Fruit fly (Drosophila melanogaster) whole organism, embryonic: ENCODE results near the gene CG10602.

ENCODE experiments used
- ATbp ChIP-seq: fragments of 200-800 bp; sonication (Bioruptor generic); optimal IDR thresholded peaks from 2 replicates; lab custom pipeline; 2017; ENCODE audit warnings: missing biosample characterization, mild to moderate bottlenecking, missing genetic modification characterization, missing genetic modification reagents
- Adf1 ChIP-seq: fragments of 200-800 bp; sonication (Bioruptor generic); IDR thresholded peaks from 2 replicates; pipeline ENCODE4 v1.3.6; 2022; ENCODE audit warnings: missing biosample characterization, missing genetic modification characterization
- Antp ChIP-seq: fragments of 200-800 bp; sonication (Bioruptor generic); optimal IDR thresholded peaks from 3 replicates; lab custom pipeline; 2016; ENCODE audit warnings: missing biosample characterization, missing genetic modification characterization
- Asciz ChIP-seq: fragments of 200-800 bp; sonication (Bioruptor generic); optimal IDR thresholded peaks from 2 replicates; lab custom pipeline; 2017; ENCODE audit warnings: missing biosample characterization, mild to moderate bottlenecking, missing genetic modification characterization, missing genetic modification reagents
- CG10321 ChIP-seq: fragments of 200-800 bp; sonication (Bioruptor generic); IDR thresholded peaks from 2 replicates; pipeline ENCODE4 v1.3.6; 2022; ENCODE audit warnings: missing biosample characterization, missing genetic modification characterization
- CG10366 ChIP-seq: fragments of 200-800 bp; sonication (Bioruptor generic); IDR thresholded peaks from 2 replicates; pipeline ENCODE4 v1.3.6; 2022; ENCODE audit warnings: missing biosample characterization, missing genetic modification characterization
- CG10462 ChIP-seq: fragments of 200-800 bp; sonication (Bioruptor generic); optimal IDR thresholded peaks from 2 replicates; lab custom pipeline; 2016; ENCODE audit warnings: missing biosample characterization, missing genetic modification characterization
- CG10654 ChIP-seq: fragments of 200-800 bp; sonication (Bioruptor generic); optimal IDR thresholded peaks from 2 replicates; lab custom pipeline; 2016; ENCODE audit warnings: missing biosample characterization, missing genetic modification characterization
- CG12104 ChIP-seq: fragments of 200-800 bp; sonication (Bioruptor generic); optimal IDR thresholded peaks from 3 replicates; lab custom pipeline; 2016; ENCODE audit warnings: missing biosample characterization, missing genetic modification characterization
- CG13775 ChIP-seq: fragments of 200-800 bp; sonication (Bioruptor generic); optimal IDR thresholded peaks from 3 replicates; lab custom pipeline; 2017; ENCODE audit warnings: missing biosample characterization, mild to moderate bottlenecking, missing genetic modification characterization
- CG13894 ChIP-seq: fragments of 200-800 bp; sonication (Bioruptor generic); optimal IDR thresholded peaks from 3 replicates; lab custom pipeline; 2018; ENCODE audit warnings: missing biosample characterization, mild to moderate bottlenecking, missing genetic modification characterization, moderate library complexity
- CG14050 ChIP-seq: fragments of 200-800 bp; sonication (Bioruptor generic); IDR thresholded peaks from 3 replicates; pipeline ENCODE4 v1.3.6; 2022; ENCODE audit warnings: missing biosample characterization, missing genetic modification characterization
- CG14710 ChIP-seq: fragments of 200-800 bp; sonication (Bioruptor generic); optimal IDR thresholded peaks from 3 replicates; lab custom pipeline; 2019; ENCODE audit warnings: missing biosample characterization, mild to moderate bottlenecking, missing genetic modification characterization, moderate library complexity
- CG15696 ChIP-seq: fragments of 200-800 bp; sonication (Bioruptor generic); optimal IDR thresholded peaks from 2 replicates; lab custom pipeline; 2019; ENCODE audit warnings: missing biosample characterization, mild to moderate bottlenecking, missing genetic modification characterization, moderate library complexity
- CG17361 ChIP-seq: fragments of 200-800 bp; sonication (Bioruptor generic); IDR thresholded peaks from 3 replicates; pipeline ENCODE4 v1.3.6; 2022; ENCODE audit warnings: missing biosample characterization, missing genetic modification characterization
- CG1832 ChIP-seq: fragments of 200-800 bp; sonication (Bioruptor generic); optimal IDR thresholded peaks from 2 replicates; lab custom pipeline; 2017; ENCODE audit warnings: missing biosample characterization, mild to moderate bottlenecking, missing genetic modification characterization, inconsistent platforms
- CG2678 ChIP-seq: fragments of 200-800 bp; sonication (Bioruptor generic); optimal IDR thresholded peaks from 3 replicates; lab custom pipeline; 2019; ENCODE audit warnings: missing biosample characterization, mild to moderate bottlenecking, missing genetic modification characterization, moderate library complexity
- CG30403 ChIP-seq: fragments of 200-800 bp; sonication (Bioruptor generic); optimal IDR thresholded peaks from 3 replicates; lab custom pipeline; 2016; ENCODE audit warnings: missing biosample characterization, missing genetic modification characterization
- CG3407 ChIP-seq: fragments of 200-800 bp; sonication (Bioruptor generic); optimal IDR thresholded peaks from 2 replicates; lab custom pipeline; 2018; ENCODE audit warnings: missing biosample characterization, mild to moderate bottlenecking, missing genetic modification characterization
- CG4282 ChIP-seq: fragments of 200-800 bp; sonication (Bioruptor generic); optimal IDR thresholded peaks from 2 replicates; lab custom pipeline; 2016; ENCODE audit warnings: missing biosample characterization, missing genetic modification characterization
- CG4404 ChIP-seq: fragments of 200-800 bp; sonication (Bioruptor generic); IDR thresholded peaks from 2 replicates; pipeline ENCODE4 v1.3.6; 2022; ENCODE audit warnings: missing biosample characterization, missing genetic modification characterization
- CG4424 ChIP-seq: fragments of 200-800 bp; sonication (Bioruptor generic); optimal IDR thresholded peaks from 3 replicates; lab custom pipeline; 2016; ENCODE audit warnings: missing biosample characterization, missing genetic modification characterization
- CG6272 ChIP-seq: fragments of 200-800 bp; sonication (Bioruptor generic); IDR thresholded peaks from 2 replicates; pipeline ENCODE4 v1.3.6; 2022; ENCODE audit warnings: missing biosample characterization, missing genetic modification characterization
- CG6654 ChIP-seq: fragments of 200-800 bp; sonication (Bioruptor generic); optimal IDR thresholded peaks from 2 replicates; lab custom pipeline; 2017; ENCODE audit warnings: missing biosample characterization, mild to moderate bottlenecking, missing genetic modification characterization
- CG6791 ChIP-seq: fragments of 200-800 bp; sonication (Bioruptor generic); IDR thresholded peaks from 3 replicates; pipeline ENCODE4 v1.3.6; 2022; ENCODE audit warnings: missing biosample characterization, missing genetic modification characterization; ENCODE audit not compliant: partially characterized antibody
- Dfd ChIP-seq, 2 experiments: fragments of >200 bp; optimal IDR thresholded peaks; 2 replicates each; lab custom pipeline; 2017; ENCODE audit warnings: missing biosample characterization in 2 of 2, missing genetic modification characterization in 2 of 2
- ERR ChIP-seq: fragments of 200-800 bp; sonication (Bioruptor generic); optimal IDR thresholded peaks from 2 replicates; lab custom pipeline; 2016; ENCODE audit warnings: missing biosample characterization, missing genetic modification characterization
- Eip74EF ChIP-seq, 2 experiments: fragments of 200-800 bp in 1 of 2; fragments of >200 bp in 1 of 2; sonication (Bioruptor generic) in 1 of 2; optimal IDR thresholded peaks; 2 replicates each; lab custom pipeline; 2017 to 2019; ENCODE audit warnings: missing biosample characterization in 2 of 2, missing genetic modification characterization in 2 of 2, mild to moderate bottlenecking in 1 of 2, moderate library complexity in 1 of 2
- Elba2 ChIP-seq: fragments of 200-800 bp; sonication (Bioruptor generic); optimal IDR thresholded peaks from 3 replicates; lab custom pipeline; 2016; ENCODE audit warnings: missing biosample characterization, missing genetic modification characterization
- H2.0 ChIP-seq: fragments of 200-800 bp; sonication (Bioruptor generic); IDR thresholded peaks from 2 replicates; pipeline ENCODE4 v1.3.6; 2022; ENCODE audit warnings: missing biosample characterization, missing genetic modification characterization
- HLH4C ChIP-seq: fragments of 200-800 bp; sonication (Bioruptor generic); IDR thresholded peaks from 3 replicates; pipeline ENCODE4 v1.3.6; 2022; ENCODE audit warnings: missing biosample characterization, missing genetic modification characterization; ENCODE audit not compliant: partially characterized antibody
- Hr39 ChIP-seq: fragments of >200 bp; optimal IDR thresholded peaks from 2 replicates; lab custom pipeline; 2017
- Hsf ChIP-seq: fragments of 200-800 bp; sonication (Bioruptor generic); optimal IDR thresholded peaks from 3 replicates; lab custom pipeline; 2016; ENCODE audit warnings: missing biosample characterization, missing genetic modification characterization
- NfI ChIP-seq: fragments of 200-800 bp; sonication (Bioruptor generic); optimal IDR thresholded peaks from 3 replicates; lab custom pipeline; 2018; ENCODE audit warnings: missing biosample characterization, mild to moderate bottlenecking, missing genetic modification characterization, moderate library complexity
- Spps ChIP-seq: fragments of 200-800 bp; sonication (Bioruptor generic); optimal IDR thresholded peaks from 2 replicates; lab custom pipeline; 2018; ENCODE audit warnings: missing biosample characterization, mild to moderate bottlenecking, missing genetic modification characterization
- TFAM ChIP-seq: fragments of 200-800 bp; sonication (Bioruptor generic); optimal IDR thresholded peaks from 2 replicates; lab custom pipeline; 2017; ENCODE audit warnings: missing biosample characterization, missing genetic modification characterization, inconsistent platforms
- ash1 ChIP-seq: fragments of 200-800 bp; sonication (Bioruptor generic); optimal IDR thresholded peaks from 2 replicates; lab custom pipeline; 2018; ENCODE audit warnings: missing biosample characterization, mild to moderate bottlenecking, missing genetic modification characterization
- fru ChIP-seq: fragments of >200 bp; optimal IDR thresholded peaks from 2 replicates; lab custom pipeline; 2017
- ftz-f1 ChIP-seq: fragments of 200-800 bp; sonication (Bioruptor generic); optimal IDR thresholded peaks from 2 replicates; lab custom pipeline; 2016; ENCODE audit warnings: missing biosample characterization, missing genetic modification characterization
- kni ChIP-seq: fragments of 200-800 bp; sonication (Bioruptor generic); optimal IDR thresholded peaks from 3 replicates; lab custom pipeline; 2017; ENCODE audit warnings: mild to moderate bottlenecking, missing biosample characterization, missing genetic modification reagents, missing genetic modification characterization
- mam ChIP-seq: fragments of 200-800 bp; sonication (Bioruptor generic); optimal IDR thresholded peaks from 3 replicates; lab custom pipeline; 2016; ENCODE audit warnings: missing biosample characterization, missing genetic modification characterization
- nerfin-2 ChIP-seq: fragments of 200-800 bp; sonication (Bioruptor generic); IDR thresholded peaks from 2 replicates; pipeline ENCODE4 v1.3.6; 2022; ENCODE audit warnings: missing biosample characterization, missing genetic modification characterization; ENCODE audit not compliant: partially characterized antibody
- org-1 ChIP-seq: fragments of 200-800 bp; sonication (Bioruptor generic); optimal IDR thresholded peaks from 2 replicates; lab custom pipeline; 2017; ENCODE audit warnings: missing biosample characterization, missing genetic modification characterization
- prd ChIP-seq, 3 experiments: fragments of >200 bp in 2 of 3; fragments of 200-800 bp in 1 of 3; sonication (Bioruptor generic) in 1 of 3; optimal IDR thresholded peaks in 2 of 3; IDR thresholded peaks in 1 of 3; 2 replicates in 2 of 3; 3 replicates in 1 of 3; pipeline versions ENCODE4 v1.3.6 to Lab custom; 2017 to 2022; ENCODE audit warnings: missing biosample characterization in 1 of 3, missing genetic modification characterization in 1 of 3
- pum ChIP-seq: fragments of 200-800 bp; sonication (Bioruptor generic); optimal IDR thresholded peaks from 2 replicates; lab custom pipeline; 2016; ENCODE audit warnings: missing biosample characterization, missing genetic modification characterization
- sens-2 ChIP-seq: fragments of 200-800 bp; sonication (Bioruptor generic); IDR thresholded peaks from 2 replicates; pipeline ENCODE4 v1.3.6; 2022; ENCODE audit warnings: missing biosample characterization, missing genetic modification characterization
- sqz ChIP-seq: fragments of 200-800 bp; sonication (Bioruptor generic); optimal IDR thresholded peaks from 3 replicates; lab custom pipeline; 2018; ENCODE audit warnings: missing biosample characterization, mild to moderate bottlenecking, missing genetic modification characterization
- unpg ChIP-seq: fragments of 200-800 bp; sonication (Bioruptor generic); optimal IDR thresholded peaks from 3 replicates; lab custom pipeline; 2018; ENCODE audit warnings: missing biosample characterization, mild to moderate bottlenecking, missing genetic modification characterization, moderate library complexity
- wdn ChIP-seq: fragments of 200-800 bp; sonication (Bioruptor generic); IDR thresholded peaks from 2 replicates; pipeline ENCODE4 v1.3.6; 2022; ENCODE audit warnings: missing biosample characterization, missing genetic modification characterization
- zen2 ChIP-seq: fragments of 200-800 bp; sonication (Bioruptor generic); IDR thresholded peaks from 3 replicates; pipeline ENCODE4 v1.3.6; 2022; ENCODE audit warnings: missing biosample characterization, missing genetic modification characterization; ENCODE audit not compliant: partially characterized antibody

CG10602 gene

dm6 chr2L:18881014-18881660 lies 22.1 kb upstream of the CG10602 start, which contains the start of gene tup (continued):
- no peak for TF ChIP-seq Eip74EF (GFP tag; optimal IDR thresholded peaks at IDR 0.05; lab: Kevin White, UChicago)
- TF ChIP-seq Hsf (GFP tag; lab: Kevin White, UChicago): no peak
- 0 out of 3 replicates have a peak, but pooled peaks have one; percentile 20 for TF ChIP-seq zen2 (GFP tag; lab: Robert Waterston, UW)
- peak; percentile 98 for TF ChIP-seq CG10321 (GFP tag; lab: Robert Waterston, UW)
- no peak for TF ChIP-seq CG10462 (GFP tag; lab: Kevin White, UChicago)
- TF ChIP-seq CG6791 (GFP tag; lab: Robert Waterston, UW): no peak
- no peak for TF ChIP-seq sqz (GFP tag; lab: Kevin White, UChicago)
- no peak for TF ChIP-seq Spps (tag; lab: Kevin White, UChicago)
- no peak for TF ChIP-seq CG17361 (GFP tag; lab: Robert Waterston, UW)
- TF ChIP-seq CG1832 (GFP tag; lab: Kevin White, UChicago): peak; percentile 99
- no peak for TF ChIP-seq CG2678 (tag; lab: Kevin White, UChicago)
- TF ChIP-seq ERR: no peak
- no peak for TF ChIP-seq nerfin-2
- peak; percentile 49; the same call in 2 of the 3 replicates for TF ChIP-seq HLH4C (GFP tag; lab: Robert Waterston, UW)
- no peak for TF ChIP-seq fru (lab: Kevin White, UChicago)
- TF ChIP-seq CG10654 (GFP tag; lab: Kevin White, UChicago): no peak
- TF ChIP-seq unpg (GFP tag; lab: Kevin White, UChicago): no peak
- TF ChIP-seq CG4282 (GFP tag; lab: Kevin White, UChicago): no peak
- TF ChIP-seq org-1 (GFP tag; lab: Kevin White, UChicago): no peak
- peak; percentile 52 for TF ChIP-seq ftz-f1
- TF ChIP-seq CG4404 (GFP tag; lab: Robert Waterston, UW): no peak
- TF ChIP-seq CG13775 (GFP tag; lab: Kevin White, UChicago): no peak
- TF ChIP-seq CG3407 (GFP tag; lab: Kevin White, UChicago): no peak
- TF ChIP-seq kni (GFP tag; lab: Kevin White, UChicago): peak; percentile 89
- TF ChIP-seq ash1: peak; percentile 51
- TF ChIP-seq Antp (GFP tag; lab: Kevin White, UChicago): no peak
- no peak for TF ChIP-seq CG14710 (tag; lab: Kevin White, UChicago)
- TF ChIP-seq CG14050 (GFP tag; lab: Robert Waterston, UW): no peak
- no peak for TF ChIP-seq Asciz (GFP tag; lab: Kevin White, UChicago)
- no peak for TF ChIP-seq pum (GFP tag; lab: Kevin White, UChicago)
- peak; percentile 31 for TF ChIP-seq CG13894 (tag; lab: Kevin White, UChicago)
- no peak for TF ChIP-seq CG4424 (GFP tag; lab: Kevin White, UChicago)
- TF ChIP-seq CG15696: no peak
- no peak for TF ChIP-seq Hr39 (lab: Kevin White, UChicago)
- no peak for TF ChIP-seq CG30403
- no peak for TF ChIP-seq H2.0
- TF ChIP-seq Elba2 (GFP tag; lab: Kevin White, UChicago): no peak
- no peak for TF ChIP-seq wdn (GFP tag; lab: Robert Waterston, UW)
- TF ChIP-seq NfI (GFP tag; lab: Kevin White, UChicago): no peak
- no peak for TF ChIP-seq Dfd (GFP tag; optimal IDR thresholded peaks at IDR 0.05; lab: Kevin White, UChicago)
- peak; percentile 91 for TF ChIP-seq Adf1 (GFP tag; lab: Robert Waterston, UW)
- no peak for TF ChIP-seq mam (GFP tag; lab: Kevin White, UChicago)
- TF ChIP-seq CG10366: no peak
- TF ChIP-seq CG6654: no peak
- TF ChIP-seq ATbp: no peak
- no peak for TF ChIP-seq CG6272
- no peak for TF ChIP-seq prd (optimal IDR thresholded peaks at IDR 0.05; lab: Kevin White, UChicago)
- TF ChIP-seq prd (GFP tag; IDR thresholded peaks at IDR 0.05; lab: Robert Waterston, UW): no peak; the same call in 2 of the 3 replicates
- TF ChIP-seq sens-2 (GFP tag; lab: Robert Waterston, UW): no peak
- TF ChIP-seq CG12104 (GFP tag; lab: Kevin White, UChicago): no peak
- TF ChIP-seq TFAM (GFP tag; lab: Kevin White, UChicago): no peak
